Fruit fly (Drosophila melanogaster) whole organism: ENCODE results near the gene Mks1.

Experiments
- CG8478 ChIP-seq: fragments of >200 bp; optimal IDR thresholded peaks from 2 replicates; lab custom pipeline; 2018; ENCODE audit warnings: inconsistent platforms
- pan ChIP-seq: fragments of >200 bp; optimal IDR thresholded peaks from 2 replicates; lab custom pipeline; 2017
- psq ChIP-seq: fragments of >200 bp; optimal IDR thresholded peaks from 2 replicates; lab custom pipeline; 2017
- usp ChIP-seq: fragments of >200 bp; optimal IDR thresholded peaks from 2 replicates; lab custom pipeline; 2017; ENCODE audit warnings: missing biosample characterization, missing genetic modification characterization, mixed read lengths

DNA sequence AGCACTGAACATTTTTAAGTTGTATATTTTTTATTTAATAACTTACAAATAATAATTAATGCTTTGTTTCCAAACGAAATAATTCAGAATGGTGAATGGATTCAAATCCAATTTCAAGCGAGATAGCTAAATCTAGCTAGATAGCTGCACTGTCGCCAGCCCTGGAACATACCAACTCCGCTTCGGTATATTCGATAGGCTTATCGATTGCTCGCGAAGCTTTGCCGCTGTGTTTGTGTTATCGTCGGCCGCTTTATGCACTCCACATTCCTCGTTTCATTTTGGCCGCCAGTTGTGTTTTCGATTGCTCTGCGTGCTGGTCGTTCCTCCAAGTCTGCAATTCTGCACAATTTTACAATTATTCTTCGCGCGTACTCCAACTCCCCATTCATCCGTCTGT lies 533 bp upstream of the Mks1 start, which contains the start of gene mdu:
- TF ChIP-seq CG8478 (lab: Kevin White, UChicago) = no peak
- TF ChIP-seq psq (lab: Kevin White, UChicago) = no peak
- TF ChIP-seq pan (lab: Kevin White, UChicago) = no peak
- no peak for TF ChIP-seq usp
